Fruit fly (Drosophila melanogaster) whole organism, wandering third instar larva: ENCODE results near the gene CG4318.

ENCODE experiments used
- Abd-B ChIP-seq: fragments of >200 bp; optimal IDR thresholded peaks from 2 replicates; lab custom pipeline; 2017; ENCODE audit warnings: missing biosample characterization, missing genetic modification characterization
- CG32264 ChIP-seq: fragments of 200-800 bp; sonication (Bioruptor generic); optimal IDR thresholded peaks from 2 replicates; lab custom pipeline; 2016; ENCODE audit warnings: missing biosample characterization, missing genetic modification characterization
- CG9705 ChIP-seq: fragments of 200-800 bp; sonication (Bioruptor generic); optimal IDR thresholded peaks from 2 replicates; lab custom pipeline; 2018; ENCODE audit warnings: missing biosample characterization, mild to moderate bottlenecking, missing genetic modification characterization
- CrebA ChIP-seq: fragments of 200-800 bp; sonication (Bioruptor generic); optimal IDR thresholded peaks from 2 replicates; lab custom pipeline; 2016; ENCODE audit warnings: missing biosample characterization, mild to moderate bottlenecking, missing genetic modification characterization, borderline replicate concordance
- Dfd ChIP-seq: fragments of >200 bp; optimal IDR thresholded peaks from 2 replicates; lab custom pipeline; 2017; ENCODE audit warnings: missing biosample characterization, missing genetic modification characterization
- Dif ChIP-seq: fragments of 200-275, 200-300 bp; sonication (Bioruptor generic); optimal IDR thresholded peaks from 2 replicates; lab custom pipeline; 2018; ENCODE audit warnings: missing biosample characterization, missing genetic modification characterization; ENCODE audit not compliant: partially characterized antibody
- GATAd ChIP-seq: sonication (Bioruptor generic); optimal IDR thresholded peaks from 2 replicates; lab custom pipeline; 2016; ENCODE audit warnings: missing biosample characterization, missing genetic modification characterization
- HLH106 ChIP-seq: fragments of 200-800 bp; optimal IDR thresholded peaks from 3 replicates; lab custom pipeline; 2019; ENCODE audit warnings: missing biosample characterization, mild to moderate bottlenecking, missing genetic modification characterization, moderate library complexity
- Hnf4 ChIP-seq: fragments of 200-800 bp; sonication (Bioruptor generic); optimal IDR thresholded peaks from 2 replicates; lab custom pipeline; 2016; ENCODE audit warnings: missing biosample characterization, mild to moderate bottlenecking, missing genetic modification characterization
- Hr78 ChIP-seq: fragments of >200 bp; optimal IDR thresholded peaks from 2 replicates; lab custom pipeline; 2017; ENCODE audit warnings: missing biosample characterization, missing genetic modification characterization
- Hr83 ChIP-seq: fragments of 200-300 bp; sonication (Bioruptor generic); optimal IDR thresholded peaks from 2 replicates; lab custom pipeline; 2016; ENCODE audit warnings: missing biosample characterization, mild to moderate bottlenecking, missing genetic modification characterization, moderate library complexity; ENCODE audit not compliant: poor library complexity, severe bottlenecking
- Jra ChIP-seq: sonication (Bioruptor generic); optimal IDR thresholded peaks from 2 replicates; lab custom pipeline; 2016; ENCODE audit warnings: missing biosample characterization, missing genetic modification characterization
- Mio ChIP-seq: sonication (Bioruptor generic); optimal IDR thresholded peaks from 2 replicates; lab custom pipeline; 2016; ENCODE audit warnings: missing biosample characterization, missing genetic modification characterization
- Myc ChIP-seq: fragments of >200 bp; optimal IDR thresholded peaks from 2 replicates; lab custom pipeline; 2017
- N ChIP-seq: fragments of >200 bp; optimal IDR thresholded peaks from 2 replicates; lab custom pipeline; 2018; ENCODE audit warnings: missing biosample characterization, missing external identifiers, missing genetic modification characterization
- OdsH ChIP-seq: fragments of 200-800 bp; sonication (Bioruptor generic); optimal IDR thresholded peaks from 2 replicates; lab custom pipeline; 2016; ENCODE audit warnings: missing biosample characterization, mild to moderate bottlenecking, missing genetic modification characterization
- Rel ChIP-seq, 2 experiments: fragments of 200-800 bp; sonication (Bioruptor generic) in 1 of 2; optimal IDR thresholded peaks; 2 replicates in 1 of 2; 3 replicates in 1 of 2; lab custom pipeline; 2016 to 2019; ENCODE audit warnings: mild to moderate bottlenecking in 2 of 2, missing biosample characterization in 2 of 2, missing genetic modification characterization in 2 of 2, moderate library complexity in 1 of 2
- Sp1 ChIP-seq: fragments of 200-800 bp; sonication (Bioruptor generic); optimal IDR thresholded peaks from 3 replicates; lab custom pipeline; 2019; ENCODE audit warnings: missing biosample characterization, mild to moderate bottlenecking, missing genetic modification characterization, moderate library complexity
- Vsx2 ChIP-seq: fragments of 200-300, 225-300 bp; sonication (Bioruptor generic); optimal IDR thresholded peaks from 2 replicates; lab custom pipeline; 2018; ENCODE audit warnings: missing biosample characterization, missing genetic modification characterization; ENCODE audit not compliant: partially characterized antibody
- br ChIP-seq: fragments of 200-800 bp; sonication (Bioruptor generic); optimal IDR thresholded peaks from 2 replicates; lab custom pipeline; 2016; ENCODE audit warnings: missing biosample characterization, missing genetic modification characterization
- brk ChIP-seq: fragments of 200-800 bp; sonication (Bioruptor generic); optimal IDR thresholded peaks from 2 replicates; lab custom pipeline; 2016; ENCODE audit warnings: missing biosample characterization, mild to moderate bottlenecking, missing genetic modification characterization
- dl ChIP-seq, 2 experiments: fragments of 175-275, 200-275 bp in 1 of 2; fragments of 200-275 bp in 1 of 2; sonication (Bioruptor generic); optimal IDR thresholded peaks; lab custom pipeline; 2018; ENCODE audit warnings: mild to moderate bottlenecking in 2 of 2, missing biosample characterization in 2 of 2, missing genetic modification characterization in 2 of 2, moderate library complexity in 2 of 2; ENCODE audit not compliant: partially characterized antibody in 2 of 2, insufficient read depth in 1 of 2
- dmrt93B ChIP-seq: fragments of 200-800 bp; sonication (Bioruptor generic); optimal IDR thresholded peaks from 2 replicates; lab custom pipeline; 2018; ENCODE audit warnings: missing biosample characterization, mild to moderate bottlenecking, missing genetic modification characterization
- dsf ChIP-seq: sonication (Bioruptor generic); optimal IDR thresholded peaks from 2 replicates; lab custom pipeline; 2016; ENCODE audit warnings: missing biosample characterization, missing genetic modification characterization, borderline replicate concordance
- ey ChIP-seq: fragments of 200-800 bp; sonication (Bioruptor generic); optimal IDR thresholded peaks from 2 replicates; lab custom pipeline; 2016; ENCODE audit warnings: missing biosample characterization, missing genetic modification characterization
- foxo ChIP-seq, 2 experiments: fragments of 200-800 bp; sonication (Bioruptor generic); optimal IDR thresholded peaks; 2 replicates in 1 of 2; 3 replicates in 1 of 2; lab custom pipeline; 2016 to 2017; ENCODE audit warnings: missing biosample characterization in 2 of 2, missing genetic modification characterization in 2 of 2
- fru ChIP-seq: fragments of 200-800 bp; sonication (Bioruptor generic); optimal IDR thresholded peaks from 3 replicates; lab custom pipeline; 2016; ENCODE audit warnings: missing biosample characterization, mild to moderate bottlenecking, missing genetic modification characterization
- h ChIP-seq: fragments of 200-800 bp; sonication (Bioruptor generic); optimal IDR thresholded peaks from 3 replicates; lab custom pipeline; 2016; ENCODE audit warnings: missing biosample characterization, mild to moderate bottlenecking, missing genetic modification characterization
- jim ChIP-seq: fragments of 175-275, 200-325 bp; sonication (Bioruptor generic); optimal IDR thresholded peaks from 2 replicates; lab custom pipeline; 2016; ENCODE audit warnings: missing biosample characterization, mild to moderate bottlenecking, missing genetic modification characterization
- lola ChIP-seq: fragments of >200 bp; optimal IDR thresholded peaks from 2 replicates; lab custom pipeline; 2017; ENCODE audit warnings: missing biosample characterization, missing genetic modification characterization
- pan ChIP-seq: fragments of >200 bp; optimal IDR thresholded peaks from 2 replicates; lab custom pipeline; 2017
- psq ChIP-seq: fragments of 200-800 bp; sonication (Bioruptor generic); optimal IDR thresholded peaks from 3 replicates; lab custom pipeline; 2017; ENCODE audit warnings: missing biosample characterization, mild to moderate bottlenecking, missing genetic modification characterization, moderate library complexity
- rgr ChIP-seq: fragments of 200-800 bp; sonication (Bioruptor generic); optimal IDR thresholded peaks from 3 replicates; lab custom pipeline; 2016; ENCODE audit warnings: missing biosample characterization, mild to moderate bottlenecking, missing genetic modification characterization
- sage ChIP-seq: fragments of 200-800 bp; sonication (Bioruptor generic); optimal IDR thresholded peaks from 2 replicates; lab custom pipeline; 2016; ENCODE audit warnings: missing biosample characterization, mild to moderate bottlenecking, missing genetic modification characterization
- sv ChIP-seq: fragments of 200-800 bp; sonication (Bioruptor generic); optimal IDR thresholded peaks from 3 replicates; lab custom pipeline; 2016; ENCODE audit warnings: missing biosample characterization, missing genetic modification characterization
- tai ChIP-seq: sonication (Bioruptor generic); optimal IDR thresholded peaks from 2 replicates; lab custom pipeline; 2016; ENCODE audit warnings: missing biosample characterization, missing genetic modification characterization
- usp ChIP-seq: fragments of >200 bp; optimal IDR thresholded peaks from 2 replicates; lab custom pipeline; 2017; ENCODE audit warnings: missing biosample characterization, missing genetic modification characterization
- woc ChIP-seq: sonication (Bioruptor generic); optimal IDR thresholded peaks from 2 replicates; lab custom pipeline; 2016; ENCODE audit warnings: missing biosample characterization, mild to moderate bottlenecking, missing genetic modification characterization

CG4318 gene

DNA sequence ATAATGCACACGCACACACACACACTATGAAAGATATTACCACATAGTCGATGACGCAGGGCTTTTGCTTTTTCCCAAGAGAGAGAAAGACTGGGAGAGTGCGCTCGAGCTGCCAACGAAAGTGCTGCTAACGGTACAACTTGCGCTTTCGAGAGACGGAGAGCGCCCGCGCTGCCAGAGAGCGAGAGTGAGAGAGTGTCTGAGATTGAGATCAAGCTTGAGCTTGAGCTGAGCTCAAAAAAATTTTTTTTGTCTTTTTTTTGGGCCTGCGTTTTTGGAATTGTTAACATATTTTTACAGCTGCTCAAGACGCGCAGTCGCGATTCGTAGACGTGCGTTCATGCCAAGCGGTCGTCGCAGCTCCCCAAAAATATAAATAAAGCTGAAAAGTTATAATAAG is 15.8 kb downstream of the CG4318 start, which contains the start of gene CG32645:
Gene CG32645 (plus strand): TSS at position 313 of the 400 bp plus-strand sequence.
- TF ChIP-seq Hr83 (no peak), dl (GFP tag; optimal IDR thresholded peaks at IDR 0.05; lab: Kevin White, UChicago; ENCODE audit: insufficient read depth in 1 of 2, partially characterized antibody in 2 of 2) (peak in 1 of 2 experiments; percentile 13)
- TF ChIP-seq, all 38 proteins: peak for 1

DNA sequence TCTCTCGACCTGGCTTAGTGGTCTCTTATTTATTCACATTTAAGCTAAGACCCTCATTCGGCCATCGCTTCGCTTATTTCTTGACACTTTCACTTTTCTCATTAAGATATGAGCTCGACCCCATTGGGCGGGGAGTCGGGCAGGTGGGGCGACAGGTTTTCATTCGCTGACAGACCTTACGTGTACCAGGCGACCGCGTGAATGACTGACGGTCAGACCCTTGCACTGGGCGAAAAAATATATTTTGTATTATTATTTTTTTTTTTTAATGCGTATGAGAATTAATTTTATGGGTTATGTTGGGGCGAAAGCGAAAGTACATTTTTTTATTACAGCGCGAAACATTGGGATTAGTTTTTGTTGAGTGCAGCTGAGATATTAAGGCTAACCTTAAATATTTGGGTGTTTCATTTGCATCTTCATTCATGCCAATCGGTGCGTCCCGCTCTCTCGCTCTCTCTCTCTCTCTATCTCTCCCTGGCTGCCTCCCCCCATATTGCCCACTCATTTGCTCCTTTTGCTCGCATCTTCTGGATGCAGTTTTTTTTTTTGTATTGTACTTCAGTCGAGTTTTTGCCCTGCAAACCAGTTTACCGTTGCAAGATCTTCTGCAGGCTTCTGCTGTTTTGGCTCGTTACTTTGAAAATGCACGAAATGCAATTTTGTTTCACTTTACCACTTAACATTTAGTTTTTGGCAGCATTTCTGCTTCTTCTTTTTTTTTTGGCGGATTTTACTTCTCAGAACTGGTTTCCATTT is 17.6 kb downstream of the CG4318 start:
- peak; percentile 41 for TF ChIP-seq sage (GFP tag; lab: Kevin White, UChicago)
- TF ChIP-seq lola, result no peak
- no peak for TF ChIP-seq Hr83
- no peak for TF ChIP-seq CG9705 (GFP tag; lab: Kevin White, UChicago)
- TF ChIP-seq dmrt93B (GFP tag; lab: Kevin White, UChicago), result peak; percentile 29
- peak; percentile 86 for TF ChIP-seq psq
- peak in 1 of 2 experiments; percentile 89 for TF ChIP-seq foxo (GFP tag; optimal IDR thresholded peaks at IDR 0.05; lab: Kevin White, UChicago)
- TF ChIP-seq Dfd (GFP tag; lab: Kevin White, UChicago), result no peak
- TF ChIP-seq Mio, result no peak
- TF ChIP-seq fru (GFP tag; lab: Kevin White, UChicago), result peak; percentile 90
- no peak for TF ChIP-seq Vsx2 (GFP tag; lab: Kevin White, UChicago)
- TF ChIP-seq pan (lab: Kevin White, UChicago), result no peak
- TF ChIP-seq jim (GFP tag; lab: Kevin White, UChicago), result no peak
- TF ChIP-seq usp, result no peak
- TF ChIP-seq Jra (GFP tag; lab: Kevin White, UChicago), result no peak
- no peak for TF ChIP-seq Myc (lab: Kevin White, UChicago)
- TF ChIP-seq sv (GFP tag; lab: Kevin White, UChicago), result no peak
- no peak for TF ChIP-seq GATAd
- no peak for TF ChIP-seq Abd-B
- no peak for TF ChIP-seq CG32264
- TF ChIP-seq HLH106 (tag; lab: Kevin White, UChicago), result peak; percentile 61
- TF ChIP-seq rgr (GFP tag; lab: Kevin White, UChicago), result peak; percentile 21
- TF ChIP-seq Dif (GFP tag; lab: Kevin White, UChicago), result no peak
- TF ChIP-seq tai (GFP tag; lab: Kevin White, UChicago), result no peak
- peak; percentile 6 for TF ChIP-seq ey (GFP tag; lab: Kevin White, UChicago)
- TF ChIP-seq OdsH (GFP tag; lab: Kevin White, UChicago), result peak; percentile 60
- peak; percentile 88 for TF ChIP-seq h (GFP tag; lab: Kevin White, UChicago)
- TF ChIP-seq Hr78, result no peak
- TF ChIP-seq woc, result peak; percentile 27
- TF ChIP-seq Sp1 (GFP tag; lab: Kevin White, UChicago), result peak; percentile 75
- TF ChIP-seq dl (GFP tag; optimal IDR thresholded peaks at IDR 0.05; lab: Kevin White, UChicago; ENCODE audit: insufficient read depth in 1 of 2, partially characterized antibody in 2 of 2), result peak in 1 of 2 experiments; percentile 8
- peak; percentile 19 for TF ChIP-seq br (GFP tag; lab: Kevin White, UChicago)
- peak; percentile 51 for TF ChIP-seq CrebA (GFP tag; lab: Kevin White, UChicago)
- peak; percentile 54 for TF ChIP-seq Rel (GFP tag; optimal IDR thresholded peaks at IDR 0.05; lab: Kevin White, UChicago)
- TF ChIP-seq Rel (tag; optimal IDR thresholded peaks at IDR 0.05; lab: Kevin White, UChicago), result no peak
- no peak for TF ChIP-seq dsf (GFP tag; lab: Kevin White, UChicago)
- no peak for TF ChIP-seq brk (GFP tag; lab: Kevin White, UChicago)
- peak; percentile 35 for TF ChIP-seq Hnf4 (GFP tag; lab: Kevin White, UChicago)
- no peak for TF ChIP-seq N (GFP tag; lab: Kevin White, UChicago)
